Worm (Caenorhabditis elegans): Measurements from ENCODE around the gene R04B5.1.

R04B5.1 gene

DNA sequence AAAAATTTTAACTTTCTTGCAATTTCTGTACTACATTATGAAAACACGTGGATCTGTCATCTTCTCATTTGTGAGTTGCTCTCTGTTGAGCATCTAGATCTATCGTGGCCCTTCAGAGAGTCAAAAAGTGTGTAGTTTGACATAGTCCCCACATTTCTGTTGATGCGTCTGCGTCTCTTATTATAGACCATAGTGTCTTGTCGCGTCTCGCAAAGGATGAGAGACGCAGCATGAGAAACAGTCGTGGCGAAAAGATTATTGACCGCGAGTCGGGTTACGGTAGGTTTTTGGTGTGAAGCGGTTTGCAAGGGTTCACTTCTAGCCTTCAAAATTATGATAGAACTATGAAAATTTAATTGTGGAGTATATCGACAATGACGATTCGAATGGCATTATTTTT, 35.9 kb downstream of the R04B5.1 start (continued):
- TF ChIP-seq rbr-2 (tag; optimal IDR thresholded peaks at IDR 0.05), result peak; percentile 51
- no peak for TF ChIP-seq fkh-10 (GFP tag; optimal IDR thresholded peaks at IDR 0.05)
- no peak for TF ChIP-seq nhr-237 (tag; optimal IDR thresholded peaks at IDR 0.05)
- no peak for TF ChIP-seq ceh-32 (tag; optimal IDR thresholded peaks at IDR 0.05; ENCODE audit: poor library complexity)
- no peak for TF ChIP-seq lin-1 (GFP tag; IDR thresholded peaks at IDR 0.05)
- TF ChIP-seq tra-1 (GFP tag; IDR thresholded peaks at IDR 0.05), result no peak
- no peak for TF ChIP-seq Y5F2A.4 (GFP tag; optimal IDR thresholded peaks at IDR 0.05)
- no peak for TF ChIP-seq nhr-42 (GFP tag; IDR thresholded peaks at IDR 0.05)
- no peak for TF ChIP-seq ztf-7 (tag; optimal IDR thresholded peaks at IDR 0.05)
- TF ChIP-seq skn-1 (tag; optimal IDR thresholded peaks at IDR 0.05), result no peak
- peak; percentile 97 for TF ChIP-seq aha-1 (tag)
- no peak for TF ChIP-seq R02D3.7 (tag; optimal IDR thresholded peaks at IDR 0.05)
- TF ChIP-seq aly-2 (tag; optimal IDR thresholded peaks at IDR 0.05), result no peak
- no peak for TF ChIP-seq zip-2 (tag; optimal IDR thresholded peaks at IDR 0.05)
- no peak for TF ChIP-seq nhr-25 (tag; optimal IDR thresholded peaks at IDR 0.05; ENCODE audit: borderline replicate concordance, insufficient read depth)
- TF ChIP-seq fos-1 (tag; optimal IDR thresholded peaks at IDR 0.05), result no peak
- TF ChIP-seq nhr-6 (tag; optimal IDR thresholded peaks at IDR 0.05), result peak; percentile 70
- no peak for TF ChIP-seq madf-9 (GFP tag; conservative IDR thresholded peaks at IDR 0.05)
- TF ChIP-seq lin-13 (GFP tag; optimal IDR thresholded peaks at IDR 0.05), result no peak
- no peak for TF ChIP-seq pha-4 (GFP tag; IDR thresholded peaks at IDR 0.05)
- TF ChIP-seq pha-4 (tag; optimal IDR thresholded peaks at IDR 0.05), result no peak
- no peak for TF ChIP-seq tag-97 (GFP tag; IDR thresholded peaks at IDR 0.05)
- TF ChIP-seq D1046.2 (GFP tag; IDR thresholded peaks at IDR 0.05), result no peak

DNA sequence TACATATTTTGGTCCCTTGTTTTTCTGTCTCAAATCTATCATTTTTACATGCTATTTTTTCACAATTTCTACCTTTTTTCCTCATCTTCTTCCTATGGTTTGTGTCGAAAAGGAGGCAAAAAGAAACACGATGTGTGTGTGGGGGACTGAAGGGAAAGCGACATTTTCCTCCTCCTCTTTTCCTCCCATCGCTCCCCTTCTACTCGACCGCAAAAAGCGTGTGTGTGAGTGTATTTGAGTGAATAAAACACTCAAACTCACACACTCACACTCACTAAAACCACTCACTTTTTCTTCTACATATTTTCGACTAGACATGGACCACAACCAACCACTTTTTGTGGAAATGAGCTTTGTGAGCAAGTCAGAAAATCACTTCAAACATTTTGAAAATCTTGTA, 36.7 kb downstream of the R04B5.1 start:
- TF ChIP-seq daf-12 (tag; optimal IDR thresholded peaks at IDR 0.05) (no peak), zip-2 (tag; optimal IDR thresholded peaks at IDR 0.05) (no peak), ZK546.5 (tag; optimal IDR thresholded peaks at IDR 0.05) (no peak), skn-1 (tag; optimal IDR thresholded peaks at IDR 0.05) (no peak), nhr-11 (tag; optimal IDR thresholded peaks at IDR 0.05) (no peak), ztf-7 (tag; optimal IDR thresholded peaks at IDR 0.05) (no peak), Y105C5A.15 (GFP tag; IDR thresholded peaks at IDR 0.05) (no peak), lin-13 (GFP tag; optimal IDR thresholded peaks at IDR 0.05) (no peak), daf-8 (GFP tag; IDR thresholded peaks at IDR 0.05) (no peak), F44E2.7 (GFP tag; IDR thresholded peaks at IDR 0.05) (no peak), set-16 (GFP tag; IDR thresholded peaks at IDR 0.05) (no peak), lin-39 (tag; optimal IDR thresholded peaks at IDR 0.05) (no peak), dmd-8 (GFP tag; IDR thresholded peaks at IDR 0.05) (no peak), lir-3 (tag; optimal IDR thresholded peaks at IDR 0.05) (no peak), egl-43 (GFP tag; IDR thresholded peaks at IDR 0.05) (0 out of 2 replicates have a peak, but pooled peaks have one; percentile 20), lin-29 (GFP tag; IDR thresholded peaks at IDR 0.05) (no peak), mxl-2 (GFP tag; conservative IDR thresholded peaks at IDR 0.05) (no peak), dpl-1 (GFP tag; optimal IDR thresholded peaks at IDR 0.05) (no peak), spr-1 (tag; optimal IDR thresholded peaks at IDR 0.05) (no peak), unc-130 (GFP tag; optimal IDR thresholded peaks at IDR 0.05) (no peak), vab-7 (GFP tag; IDR thresholded peaks at IDR 0.05) (no peak), dmd-6 (GFP tag; IDR thresholded peaks at IDR 0.05) (peak; percentile 54), ces-1 (GFP tag; optimal IDR thresholded peaks at IDR 0.05) (no peak), pqm-1 (tag; optimal IDR thresholded peaks at IDR 0.05) (no peak), nhr-77 (tag; optimal IDR thresholded peaks at IDR 0.05) (no peak), ctbp-1 (GFP tag; IDR thresholded peaks at IDR 0.05) (0 out of 2 replicates have a peak, but pooled peaks have one; percentile 24), ceh-62 (tag; optimal IDR thresholded peaks at IDR 0.05) (no peak), ama-1 (optimal IDR thresholded peaks at IDR 0.05) (no peak), lin-1 (GFP tag; IDR thresholded peaks at IDR 0.05) (no peak), egl-27 (tag; optimal IDR thresholded peaks at IDR 0.05) (no peak), mdt-29 (GFP tag; IDR thresholded peaks at IDR 0.05) (no peak), ceh-32 (tag; optimal IDR thresholded peaks at IDR 0.05; ENCODE audit: poor library complexity) (no peak), hmg-1.1 (GFP tag; IDR thresholded peaks at IDR 0.05) (peak; percentile 49; the same call in 1 of the 2 replicates), saeg-2 (GFP tag; IDR thresholded peaks at IDR 0.05) (no peak), nhr-42 (GFP tag; IDR thresholded peaks at IDR 0.05) (no peak), Y48G9A.11 (GFP tag; IDR thresholded peaks at IDR 0.05) (no peak), F10B5.3 (tag; optimal IDR thresholded peaks at IDR 0.05) (no peak)

All from whole organism, L4 larva.